Worm (Caenorhabditis elegans): ENCODE measurements around the gene pmp-4.

pmp-4 gene

DNA sequence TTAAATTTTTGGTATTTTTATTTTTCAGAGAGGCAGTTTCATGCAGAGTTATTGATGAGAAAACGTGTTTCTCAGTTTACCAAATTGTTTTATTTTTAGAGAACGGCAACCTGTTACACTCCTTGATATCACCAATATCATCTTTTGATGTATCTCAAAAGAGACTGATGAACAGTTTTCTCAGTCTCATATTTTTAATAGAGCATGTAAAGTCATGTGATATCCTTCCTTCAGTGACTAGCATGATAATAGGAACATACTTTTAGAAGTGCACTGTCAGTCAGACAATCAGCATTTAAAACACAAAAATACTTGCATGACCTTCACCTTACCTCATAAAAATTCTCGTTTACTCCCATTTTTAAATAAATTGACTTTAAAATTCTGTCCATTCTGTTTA is 37.1 kb upstream of the pmp-4 start, which contains the start of gene F11E6.11 (continued):
- TF ChIP-seq tra-1 (GFP tag; IDR thresholded peaks at IDR 0.05) (no peak), lin-15B (tag; optimal IDR thresholded peaks at IDR 0.05) (no peak), pqm-1 (tag; optimal IDR thresholded peaks at IDR 0.05) (no peak), ceh-28 (tag; optimal IDR thresholded peaks at IDR 0.05) (no peak)

DNA sequence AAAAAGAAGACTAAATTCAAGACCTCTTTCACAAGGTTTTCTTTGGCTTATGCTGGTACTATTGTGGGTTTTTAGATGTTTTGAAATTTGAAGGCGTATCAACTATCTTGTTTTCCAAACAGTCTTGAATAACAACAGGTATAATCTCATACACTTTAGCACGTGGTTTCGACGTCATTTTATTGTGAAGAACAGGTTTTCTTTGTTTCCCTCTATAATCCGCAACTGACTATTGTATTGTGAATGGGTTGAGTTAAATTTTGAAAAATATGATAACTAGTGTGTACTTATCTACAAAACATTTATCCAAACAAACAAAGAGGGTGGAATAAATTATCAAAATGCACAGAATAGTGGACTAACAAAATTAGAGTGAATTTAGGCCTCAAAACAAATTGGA is 35.8 kb upstream of the pmp-4 start:
- peak in 1 of 2 experiments; percentile 52 for TF ChIP-seq mdl-1 (tag; optimal IDR thresholded peaks at IDR 0.05)
- TF ChIP-seq hlh-30 (tag; optimal IDR thresholded peaks at IDR 0.05; ENCODE audit: insufficient read depth) = peak; percentile 60
- peak; percentile 51 for TF ChIP-seq dve-1 (tag; optimal IDR thresholded peaks at IDR 0.05; ENCODE audit: insufficient read depth)
- no peak for TF ChIP-seq ces-1 (GFP tag; optimal IDR thresholded peaks at IDR 0.05)
- TF ChIP-seq daf-16 (GFP tag; optimal IDR thresholded peaks at IDR 0.05) = no peak
- peak; percentile 46 for TF ChIP-seq daf-16 (tag; optimal IDR thresholded peaks at IDR 0.05)
- TF ChIP-seq unc-39 (tag; optimal IDR thresholded peaks at IDR 0.05) = no peak

DNA sequence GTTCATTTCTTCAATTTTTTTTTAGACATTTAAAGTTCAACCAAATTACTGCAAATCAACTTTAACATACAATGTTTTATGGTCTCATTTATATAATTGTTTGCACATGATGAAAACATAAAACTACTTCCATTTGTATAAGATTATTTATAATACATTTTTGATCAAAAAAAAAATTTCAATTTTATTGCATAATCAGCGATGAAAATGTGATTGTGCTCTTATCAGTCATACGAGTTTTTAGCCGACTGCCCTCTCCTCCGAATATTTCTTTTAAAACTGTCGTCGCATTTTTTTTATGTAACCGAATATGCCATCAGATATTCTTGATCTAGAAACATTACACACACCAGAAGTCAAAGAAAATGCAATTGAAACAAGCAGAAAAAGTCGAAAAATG is 35.0 kb upstream of the pmp-4 start, which contains the start of gene F08A7.1:
F08A7.1 (plus strand) TSS at position 191 of the 400 bp plus-strand sequence.
- no peak for TF ChIP-seq nhr-237 (tag; optimal IDR thresholded peaks at IDR 0.05)
- TF ChIP-seq daf-12 (tag; optimal IDR thresholded peaks at IDR 0.05) = no peak
- TF ChIP-seq ztf-11 (tag; optimal IDR thresholded peaks at IDR 0.05) = no peak
- TF ChIP-seq F49E8.2 (tag; optimal IDR thresholded peaks at IDR 0.05; ENCODE audit: borderline replicate concordance) = no peak
- peak; percentile 56 for TF ChIP-seq dve-1 (tag; optimal IDR thresholded peaks at IDR 0.05; ENCODE audit: insufficient read depth)
- peak; percentile 67 for TF ChIP-seq nhr-28 (tag; optimal IDR thresholded peaks at IDR 0.05)
- TF ChIP-seq nhr-25 (tag; optimal IDR thresholded peaks at IDR 0.05; ENCODE audit: borderline replicate concordance, insufficient read depth) = no peak
- TF ChIP-seq D1046.2 (GFP tag; IDR thresholded peaks at IDR 0.05) = no peak
- peak; percentile 72 for TF ChIP-seq pqm-1 (tag; optimal IDR thresholded peaks at IDR 0.05)
- no peak for TF ChIP-seq daf-16 (GFP tag; optimal IDR thresholded peaks at IDR 0.05)
- peak; percentile 48 for TF ChIP-seq daf-16 (tag; optimal IDR thresholded peaks at IDR 0.05)
- TF ChIP-seq ces-1 (GFP tag; optimal IDR thresholded peaks at IDR 0.05) = no peak
- no peak for TF ChIP-seq F37D6.2 (tag; optimal IDR thresholded peaks at IDR 0.05)
- peak; percentile 0 for TF ChIP-seq nhr-77 (tag; optimal IDR thresholded peaks at IDR 0.05)
- TF ChIP-seq hlh-11 (tag; optimal IDR thresholded peaks at IDR 0.05) = peak; percentile 24
- TF ChIP-seq hlh-30 (tag; optimal IDR thresholded peaks at IDR 0.05; ENCODE audit: insufficient read depth) = peak; percentile 12
- TF ChIP-seq php-3 (GFP tag; IDR thresholded peaks at IDR 0.05) = peak; percentile 64
- no peak for TF ChIP-seq mdt-29 (GFP tag; IDR thresholded peaks at IDR 0.05)
- TF ChIP-seq saeg-2 (GFP tag; IDR thresholded peaks at IDR 0.05) = no peak

DNA sequence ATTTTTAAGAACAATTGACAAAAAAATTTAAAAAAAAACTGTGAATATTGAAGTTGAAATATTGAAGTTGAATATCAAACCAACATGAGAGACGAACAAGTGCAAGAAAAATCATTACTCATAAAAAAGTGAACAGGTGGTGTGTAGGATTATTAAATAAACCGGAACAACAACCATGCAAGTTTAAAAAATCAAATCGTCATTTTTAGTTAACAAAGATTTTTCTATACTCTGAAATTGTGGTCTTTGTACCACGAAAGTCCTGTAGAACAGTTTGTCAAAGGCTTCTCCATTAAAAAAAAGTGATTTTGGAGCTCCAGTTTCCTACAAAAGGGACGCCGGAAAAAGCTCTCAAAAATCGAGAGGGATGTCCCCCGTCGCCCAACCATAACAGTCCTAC is 34.6 kb upstream of the pmp-4 start, which contains the start of gene C06A12.19:
C06A12.19 (minus strand) TSS at position 101 of the 400 bp plus-strand sequence.
- TF ChIP-seq ama-1 (optimal IDR thresholded peaks at IDR 0.05) (no peak), aha-1 (tag) (peak; percentile 57), F26F4.8 (GFP tag; conservative IDR thresholded peaks at IDR 0.05) (no peak), tra-1 (GFP tag; IDR thresholded peaks at IDR 0.05) (no peak), zag-1 (tag; optimal IDR thresholded peaks at IDR 0.05) (no peak)

DNA sequence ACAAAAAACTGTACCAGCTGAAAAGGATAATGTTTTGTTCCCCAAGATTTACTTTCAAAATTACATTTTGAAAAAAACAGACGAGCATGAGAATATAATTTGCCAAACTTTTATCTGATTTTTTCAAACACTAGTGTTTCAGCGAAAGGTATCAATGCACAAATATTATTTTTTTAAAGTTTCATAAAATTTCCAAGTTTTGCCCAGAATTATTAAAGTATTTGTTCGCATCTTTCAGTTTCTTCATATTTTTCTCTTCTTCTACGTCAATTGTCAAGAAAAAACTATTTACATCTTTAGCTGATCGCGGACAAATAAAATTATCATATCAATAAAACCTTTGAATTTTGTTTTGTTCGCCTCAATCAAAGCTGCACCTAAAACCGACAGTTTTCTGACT is 31.6 kb upstream of the pmp-4 start, which contains the start of gene C06A12.8:
C06A12.8 (plus strand) TSS at position 301 of the 400 bp plus-strand sequence.
- TF ChIP-seq R02D3.7 (tag; optimal IDR thresholded peaks at IDR 0.05) (no peak), ceh-32 (tag; optimal IDR thresholded peaks at IDR 0.05; ENCODE audit: poor library complexity) (no peak), aha-1 (tag) (no peak), T26A8.4 (GFP tag; IDR thresholded peaks at IDR 0.05) (no peak), daf-8 (GFP tag; IDR thresholded peaks at IDR 0.05) (no peak), Y105C5A.15 (GFP tag; IDR thresholded peaks at IDR 0.05) (no peak), daf-19 (GFP tag; conservative IDR thresholded peaks at IDR 0.05) (no peak), unc-130 (GFP tag; optimal IDR thresholded peaks at IDR 0.05) (no peak), nhr-10 (tag; optimal IDR thresholded peaks at IDR 0.05) (no peak), unc-39 (tag; optimal IDR thresholded peaks at IDR 0.05) (no peak), dpl-1 (GFP tag; optimal IDR thresholded peaks at IDR 0.05) (no peak), ama-1 (optimal IDR thresholded peaks at IDR 0.05) (no peak)

Measured in whole organism, L4 larva.